Worm (Caenorhabditis elegans): ENCODE results near the gene chil-3.

ce11 chrII:9841985-9842505 lies 19.2 kb downstream of the chil-3 start, which contains the start of gene rnh-1.2:
- no peak for TF ChIP-seq duxl-1 (tag; optimal IDR thresholded peaks at IDR 0.05; ENCODE audit: poor library complexity)
- TF ChIP-seq lir-3 (tag; optimal IDR thresholded peaks at IDR 0.05) = no peak
- TF ChIP-seq ZK546.5 (tag; optimal IDR thresholded peaks at IDR 0.05) = no peak
- TF ChIP-seq skn-1 (tag; optimal IDR thresholded peaks at IDR 0.05) = no peak
- TF ChIP-seq madf-9 (GFP tag; conservative IDR thresholded peaks at IDR 0.05) = no peak
- TF ChIP-seq mdl-1 (tag; optimal IDR thresholded peaks at IDR 0.05) = no peak
- TF ChIP-seq R02D3.7 (tag; optimal IDR thresholded peaks at IDR 0.05) = peak; percentile 56
- no peak for TF ChIP-seq nhr-76 (tag; optimal IDR thresholded peaks at IDR 0.05)
- TF ChIP-seq dmd-9 (GFP tag; IDR thresholded peaks at IDR 0.05) = no peak
- TF ChIP-seq ama-1 (optimal IDR thresholded peaks at IDR 0.05) = no peak
